Worm (Caenorhabditis elegans) whole organism, L1 larva: ENCODE data around the gene K12H6.4.

Source experiments
- Y116A8C.19 ChIP-seq: sonication (generic microtip); optimal IDR thresholded peaks from 2 replicates; lab custom pipeline; 2016; ENCODE audit warnings: missing compliant biosample characterization, missing genetic modification characterization, borderline replicate concordance
- aha-1 ChIP-seq: fragments of 150-350 bp; optimal IDR thresholded peaks from 2 replicates; lab custom pipeline; 2014; ENCODE audit warnings: missing biosample characterization, missing genetic modification characterization
- blmp-1 ChIP-seq: fragments of 150-350 bp; optimal IDR thresholded peaks from 2 replicates; lab custom pipeline; 2014; ENCODE audit warnings: missing biosample characterization, missing genetic modification characterization
- ceh-63 ChIP-seq: fragments of 200-800 bp; sonication (Bioruptor generic); optimal IDR thresholded peaks from 2 replicates; lab custom pipeline; 2018; ENCODE audit warnings: mild to moderate bottlenecking, missing genetic modification characterization, missing compliant biosample characterization
- ceh-8 ChIP-seq: fragments of 200-800 bp; sonication (Bioruptor generic); optimal IDR thresholded peaks from 2 replicates; lab custom pipeline; 2018; ENCODE audit warnings: mild to moderate bottlenecking, missing genetic modification characterization, moderate library complexity, missing compliant biosample characterization
- ceh-88 ChIP-seq: fragments of 200-800 bp; sonication (Bioruptor generic); IDR thresholded peaks from 2 replicates; pipeline ENCODE4 v1.3.6; 2022; ENCODE audit warnings: missing genetic modification characterization, missing compliant biosample characterization
- ceh-90 ChIP-seq: sonication (generic microtip); optimal IDR thresholded peaks from 2 replicates; lab custom pipeline; 2016; ENCODE audit warnings: missing genetic modification characterization, missing compliant biosample characterization
- dpl-1 ChIP-seq, 3 experiments: fragments of 150-350 bp in 2 of 3; sonication (generic microtip) in 1 of 3; optimal IDR thresholded peaks; 2 replicates each; lab custom pipeline; 2014 to 2017; ENCODE audit warnings: missing biosample characterization in 3 of 3, missing genetic modification characterization in 3 of 3, missing genetic modification reagents in 3 of 3
- efl-3 ChIP-seq: fragments of 200-800 bp; sonication (Bioruptor generic); optimal IDR thresholded peaks from 2 replicates; lab custom pipeline; 2018; ENCODE audit warnings: mild to moderate bottlenecking, missing genetic modification characterization, missing compliant biosample characterization
- egl-13 ChIP-seq: sonication (generic microtip); optimal IDR thresholded peaks from 2 replicates; lab custom pipeline; 2016; ENCODE audit warnings: missing genotype, missing genetic modification reagents, missing genetic modification characterization, missing compliant biosample characterization
- egl-27 ChIP-seq, 2 experiments: fragments of 150-350 bp in 1 of 2; sonication (generic microtip); optimal IDR thresholded peaks; 3 replicates each; lab custom pipeline; 2017 to 2018; ENCODE audit warnings: missing biosample characterization in 2 of 2, missing genetic modification characterization in 2 of 2, missing genetic modification reagents in 2 of 2
- elt-2 ChIP-seq: sonication (generic microtip); optimal IDR thresholded peaks from 2 replicates; lab custom pipeline; 2016; ENCODE audit warnings: missing genetic modification characterization, mild to moderate bottlenecking, inconsistent platforms, missing compliant biosample characterization, missing genetic modification reagents
- elt-3 ChIP-seq, 6 experiments: fragments of 150-350 bp in 1 of 6; sonication (generic microtip); optimal IDR thresholded peaks; 2 replicates each; lab custom pipeline; 2017 to 2018; ENCODE audit warnings: missing biosample characterization in 6 of 6, missing genetic modification characterization in 6 of 6, inconsistent platforms in 1 of 6
- grh-1 ChIP-seq: fragments of 200-800 bp; sonication (Bioruptor generic); IDR thresholded peaks from 2 replicates; pipeline ENCODE4 v1.3.6; 2022; ENCODE audit warnings: missing genetic modification reagents, missing genetic modification characterization, missing compliant biosample characterization
- hlh-17 ChIP-seq: fragments of 200-800 bp; sonication (Bioruptor generic); optimal IDR thresholded peaks from 2 replicates; lab custom pipeline; 2018; ENCODE audit warnings: missing genetic modification characterization, mild to moderate bottlenecking, missing compliant biosample characterization, moderate library complexity, borderline replicate concordance
- hlh-4 ChIP-seq: sonication (generic microtip); optimal IDR thresholded peaks from 2 replicates; lab custom pipeline; 2016; ENCODE audit warnings: mild to moderate bottlenecking, missing genetic modification characterization, missing compliant biosample characterization
- hpl-2 ChIP-seq: fragments of 150-350 bp; optimal IDR thresholded peaks from 2 replicates; lab custom pipeline; 2014; ENCODE audit warnings: missing biosample characterization, missing genetic modification reagents, missing genetic modification characterization
- jun-1 ChIP-seq: fragments of 150-350 bp; optimal IDR thresholded peaks from 2 replicates; lab custom pipeline; 2014; ENCODE audit warnings: missing biosample characterization, missing genetic modification reagents, missing genetic modification characterization
- lin-14 ChIP-seq: fragments of 200-800 bp; sonication (Bioruptor generic); optimal IDR thresholded peaks from 2 replicates; lab custom pipeline; 2018; ENCODE audit warnings: mild to moderate bottlenecking, missing genetic modification characterization, moderate library complexity, missing compliant biosample characterization
- lin-15B ChIP-seq: fragments of 150-350 bp; sonication (generic microtip); optimal IDR thresholded peaks from 3 replicates; lab custom pipeline; 2014; ENCODE audit warnings: missing biosample characterization, missing genetic modification characterization
- mab-9 ChIP-seq: fragments of 200-800 bp; sonication (Bioruptor generic); IDR thresholded peaks from 2 replicates; pipeline ENCODE4 v1.3.6; 2022; ENCODE audit warnings: missing genetic modification reagents, missing genetic modification characterization, missing compliant biosample characterization
- mdl-1 ChIP-seq, 2 experiments: fragments of 150-350 bp; optimal IDR thresholded peaks; 2 replicates each; lab custom pipeline; 2014 to 2017; ENCODE audit warnings: missing biosample characterization in 2 of 2, missing genetic modification characterization in 2 of 2, inconsistent platforms in 1 of 2
- mef-2 ChIP-seq: fragments of 150-350 bp; optimal IDR thresholded peaks from 2 replicates; lab custom pipeline; 2014; ENCODE audit warnings: missing biosample characterization, missing genetic modification characterization
- nhr-11 ChIP-seq: fragments of 150-350 bp; optimal IDR thresholded peaks from 2 replicates; lab custom pipeline; 2014; ENCODE audit warnings: missing biosample characterization, missing genetic modification characterization
- nhr-12 ChIP-seq: sonication (generic microtip); optimal IDR thresholded peaks from 2 replicates; lab custom pipeline; 2017; ENCODE audit warnings: missing biosample characterization, missing genetic modification characterization
- nhr-19 ChIP-seq: fragments of 200-800 bp; sonication (Bioruptor generic); conservative IDR thresholded peaks from 2 replicates; pipeline ENCODE4 v1.3.6; 2022; ENCODE audit warnings: missing genetic modification characterization, missing compliant biosample characterization
- nhr-85 ChIP-seq: sonication (generic microtip); peaks from one replicate; lab custom pipeline; 2016; ENCODE audit warnings: missing genetic modification characterization, inconsistent platforms, missing compliant biosample characterization
- nhr-90 ChIP-seq: sonication (generic microtip); optimal IDR thresholded peaks from 2 replicates; lab custom pipeline; 2016; ENCODE audit warnings: mild to moderate bottlenecking, missing genetic modification characterization, missing compliant biosample characterization; ENCODE audit not compliant: poor library complexity
- pax-3 ChIP-seq: fragments of 200-800 bp; sonication (Bioruptor generic); optimal IDR thresholded peaks from 2 replicates; lab custom pipeline; 2018; ENCODE audit warnings: mild to moderate bottlenecking, missing genetic modification characterization, moderate library complexity, missing compliant biosample characterization
- pqm-1 ChIP-seq: sonication (generic microtip); optimal IDR thresholded peaks from 3 replicates; lab custom pipeline; 2017; ENCODE audit warnings: missing biosample characterization, missing genetic modification characterization
- rnt-1 ChIP-seq: sonication (generic microtip); optimal IDR thresholded peaks from 2 replicates; lab custom pipeline; 2016; ENCODE audit warnings: mild to moderate bottlenecking, missing genetic modification characterization, moderate library complexity, missing compliant biosample characterization
- skn-1 ChIP-seq: fragments of 150-350 bp; optimal IDR thresholded peaks from 2 replicates; lab custom pipeline; 2014; ENCODE audit warnings: missing biosample characterization, missing genetic modification characterization
- snu-23 ChIP-seq: sonication (generic microtip); optimal IDR thresholded peaks from 2 replicates; lab custom pipeline; 2016; ENCODE audit warnings: missing genetic modification characterization, missing compliant biosample characterization
- sup-37 ChIP-seq: fragments of 200-800 bp; sonication (Bioruptor generic); optimal IDR thresholded peaks from 2 replicates; lab custom pipeline; 2018; ENCODE audit warnings: mild to moderate bottlenecking, missing genetic modification characterization, missing compliant biosample characterization
- tlp-1 ChIP-seq: fragments of 150-350 bp; optimal IDR thresholded peaks from 2 replicates; lab custom pipeline; 2014; ENCODE audit warnings: missing biosample characterization, missing genetic modification characterization
- unc-86 ChIP-seq: sonication (generic microtip); optimal IDR thresholded peaks from 2 replicates; lab custom pipeline; 2016; ENCODE audit warnings: missing genetic modification characterization, missing compliant biosample characterization
- unc-98 ChIP-seq: fragments of 200-800 bp; sonication (Bioruptor generic); IDR thresholded peaks from 2 replicates; pipeline ENCODE4 v1.3.6; 2022; ENCODE audit warnings: missing genetic modification characterization, missing compliant biosample characterization
- xbp-1 ChIP-seq: sonication (generic microtip); optimal IDR thresholded peaks from 2 replicates; lab custom pipeline; 2016; ENCODE audit warnings: missing genetic modification characterization, missing compliant biosample characterization
- ztf-4 ChIP-seq: fragments of 150-350 bp; optimal IDR thresholded peaks from 2 replicates; lab custom pipeline; 2014; ENCODE audit warnings: missing biosample characterization, missing genetic modification characterization

The K12H6.4 gene

ce11 chrII:2829482-2829881, 5.4 kb upstream of the K12H6.4 start:
- TF ChIP-seq Y116A8C.19 (tag; lab: Kevin White, UChicago) (no peak), blmp-1 (tag; lab: Kevin White, UChicago) (no peak), ceh-8 (GFP tag; lab: Kevin White, UChicago) (no peak), elt-2 (tag; lab: Kevin White, UChicago) (no peak), efl-3 (GFP tag; lab: Kevin White, UChicago) (no peak), nhr-12 (tag; lab: Kevin White, UChicago) (no peak), dpl-1 (GFP tag; optimal IDR thresholded peaks at IDR 0.05; lab: Kevin White, UChicago) (no peak), jun-1 (tag; lab: Kevin White, UChicago) (no peak), nhr-19 (GFP tag; lab: Robert Waterston, UW) (no peak), hpl-2 (no peak), mef-2 (tag; lab: Kevin White, UChicago) (no peak), egl-13 (no peak), tlp-1 (tag; lab: Kevin White, UChicago) (no peak), snu-23 (GFP tag; lab: Kevin White, UChicago) (no peak), ceh-88 (GFP tag; lab: Robert Waterston, UW) (no peak), lin-15B (tag; lab: Kevin White, UChicago) (no peak), pqm-1 (tag; lab: Kevin White, UChicago) (no peak), rnt-1 (no peak), hlh-17 (GFP tag; lab: Kevin White, UChicago) (no peak)

- TF ChIP-seq pax-3 (tag; lab: Kevin White, UChicago) = no peak
- no peak for TF ChIP-seq mab-9
- TF ChIP-seq elt-3 (tag; optimal IDR thresholded peaks at IDR 0.05; lab: Kevin White, UChicago) = no peak
- no peak for TF ChIP-seq hlh-4 (tag; lab: Kevin White, UChicago)
- no peak for TF ChIP-seq sup-37
- TF ChIP-seq mdl-1 (tag; optimal IDR thresholded peaks at IDR 0.05; lab: Kevin White, UChicago) = no peak
These were observed 3.9 kb upstream of the K12H6.4 start, which contains the start of gene K12H6.8 for ce11 chrII:2827859-2828403. K12H6.8 (plus strand) TSS chrII:2827896.

ce11 chrII:2826073-2826472, 2.0 kb upstream of the K12H6.4 start, which contains the start of gene K12H6.5:
K12H6.5 (minus strand) TSS chrII:2826173.
- TF ChIP-seq lin-14 (no peak), grh-1 (GFP tag; lab: Robert Waterston, UW) (no peak), nhr-90 (no peak), ceh-90 (no peak), nhr-11 (tag; lab: Kevin White, UChicago) (no peak), xbp-1 (tag; lab: Kevin White, UChicago) (no peak), aha-1 (tag; lab: Kevin White, UChicago) (no peak), nhr-85 (tag; lab: Kevin White, UChicago) (no peak), egl-27 (tag; optimal IDR thresholded peaks at IDR 0.05; lab: Kevin White, UChicago) (no peak)

ce11 chrII:2822435-2822920, 1.6 kb downstream of the K12H6.4 start, which contains the start of the genes fut-4 and K12H6.10:
fut-4 (minus strand) TSS chrII:2822535.
K12H6.10 (plus strand) TSS chrII:2822870.
- TF ChIP-seq ztf-4 = no peak
- no peak for TF ChIP-seq unc-98 (GFP tag; lab: Robert Waterston, UW)
- TF ChIP-seq unc-86 (tag; lab: Kevin White, UChicago) = no peak
- no peak for TF ChIP-seq ceh-63 (GFP tag; lab: Kevin White, UChicago)
- no peak for TF ChIP-seq skn-1
